Worm (Caenorhabditis elegans): ENCODE results near the gene cln-3.3.

- TF ChIP-seq nhr-77 (tag; optimal IDR thresholded peaks at IDR 0.05), result no peak
- TF ChIP-seq nhr-76 (tag; optimal IDR thresholded peaks at IDR 0.05), result no peak
- no peak for TF ChIP-seq nfya-1 (tag; optimal IDR thresholded peaks at IDR 0.05; ENCODE audit: insufficient read depth)
- TF ChIP-seq ceh-82 (tag; optimal IDR thresholded peaks at IDR 0.05), result no peak
- no peak for TF ChIP-seq daf-12 (tag; optimal IDR thresholded peaks at IDR 0.05)
Measured at ce11 chrV:8718399-8718798, 35.5 kb downstream of the cln-3.3 start.

All from whole organism, L3 larva.